Worm (Caenorhabditis elegans) whole organism, late embryonic: ENCODE results near the gene drr-2.

ENCODE experiments used
- ceh-2 ChIP-seq: sonication (generic microtip); optimal IDR thresholded peaks from 2 replicates; lab custom pipeline; 2016; ENCODE audit warnings: missing genotype, missing genetic modification characterization, missing compliant biosample characterization
- lin-11 ChIP-seq: fragments of 200-800 bp; sonication (Bioruptor generic); optimal IDR thresholded peaks from 2 replicates; lab custom pipeline; 2018; ENCODE audit warnings: mild to moderate bottlenecking, missing genetic modification characterization, missing compliant biosample characterization
- nfya-1 ChIP-seq: sonication (generic microtip); optimal IDR thresholded peaks from 2 replicates; lab custom pipeline; 2017; ENCODE audit warnings: missing genetic modification characterization, mild to moderate bottlenecking, missing compliant biosample characterization, antibody characterized with exemption, moderate library complexity
- pax-1 ChIP-seq: fragments of 150-350 bp; optimal IDR thresholded peaks from 2 replicates; lab custom pipeline; 2014; ENCODE audit warnings: missing biosample characterization, missing genetic modification characterization
- pqm-1 ChIP-seq: sonication (generic microtip); optimal IDR thresholded peaks from 2 replicates; lab custom pipeline; 2016; ENCODE audit warnings: missing genetic modification characterization, missing compliant biosample characterization
- ztf-16 ChIP-seq: sonication (generic microtip); optimal IDR thresholded peaks from 2 replicates; lab custom pipeline; 2017; ENCODE audit warnings: missing genetic modification characterization, missing compliant biosample characterization

DNA sequence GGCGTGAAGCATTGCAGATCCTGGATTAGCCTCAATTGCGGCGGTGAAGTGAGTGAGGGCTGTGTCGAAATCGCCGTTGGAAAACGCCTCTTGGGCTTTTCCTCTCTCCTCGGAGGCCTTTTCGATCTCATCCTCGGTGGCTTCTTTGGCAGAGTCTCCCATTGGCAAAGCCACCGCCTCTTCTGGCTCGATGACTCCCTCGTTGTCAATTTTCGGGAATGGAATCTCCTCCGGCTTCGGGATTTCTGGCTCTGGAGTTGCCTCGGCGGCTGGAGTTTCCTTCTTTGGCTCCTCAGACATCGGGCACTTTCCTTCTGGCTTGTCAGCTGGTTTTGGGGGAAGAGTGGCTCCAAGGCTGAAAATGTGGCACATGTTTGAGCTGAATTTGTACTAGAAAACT, 21.7 kb downstream of the drr-2 start:
- TF ChIP-seq pqm-1 (tag; lab: Kevin White, UChicago), result no peak
- TF ChIP-seq lin-11 (tag; lab: Kevin White, UChicago), result no peak
- no peak for TF ChIP-seq ceh-2
- no peak for TF ChIP-seq ztf-16 (tag; lab: Kevin White, UChicago)
- no peak for TF ChIP-seq pax-1 (tag; lab: Kevin White, UChicago)
- TF ChIP-seq nfya-1, result no peak
